Worm (Caenorhabditis elegans) whole organism, late embryonic: ENCODE measurements around the gene F54C8.1.

Experiments
- ama-1 ChIP-seq: fragments of 150-350 bp; optimal IDR thresholded peaks from 2 replicates; lab custom pipeline; 2014
- ceh-22 ChIP-seq: sonication (generic microtip); optimal IDR thresholded peaks from 2 replicates; lab custom pipeline; 2017; ENCODE audit warnings: missing biosample characterization, missing genetic modification characterization
- che-1 ChIP-seq: sonication (generic microtip); optimal IDR thresholded peaks from 2 replicates; lab custom pipeline; 2016; ENCODE audit warnings: mild to moderate bottlenecking, missing genetic modification characterization, missing compliant biosample characterization
- elt-2 ChIP-seq: sonication (generic microtip); optimal IDR thresholded peaks from 2 replicates; lab custom pipeline; 2016; ENCODE audit warnings: missing genetic modification reagents, missing genetic modification characterization, missing compliant biosample characterization
- fax-1 ChIP-seq: sonication (generic microtip); optimal IDR thresholded peaks from 2 replicates; lab custom pipeline; 2016; ENCODE audit warnings: missing genotype, missing genetic modification characterization, missing compliant biosample characterization
- fkh-10 ChIP-seq: fragments of 150-350 bp; optimal IDR thresholded peaks from 2 replicates; lab custom pipeline; 2014; ENCODE audit warnings: missing biosample characterization, missing genetic modification reagents, missing genetic modification characterization
- madf-2 ChIP-seq: sonication (generic microtip); optimal IDR thresholded peaks from 2 replicates; lab custom pipeline; 2017; ENCODE audit warnings: missing genetic modification characterization, missing compliant biosample characterization
- pqm-1 ChIP-seq: sonication (generic microtip); optimal IDR thresholded peaks from 2 replicates; lab custom pipeline; 2016; ENCODE audit warnings: missing genetic modification characterization, missing compliant biosample characterization
- sox-4 ChIP-seq: sonication (generic microtip); optimal IDR thresholded peaks from 2 replicates; lab custom pipeline; 2017; ENCODE audit warnings: mild to moderate bottlenecking, missing genetic modification characterization, inconsistent platforms, missing compliant biosample characterization
- unc-86 ChIP-seq: sonication (generic microtip); optimal IDR thresholded peaks from 2 replicates; lab custom pipeline; 2016; ENCODE audit warnings: missing genetic modification characterization, missing compliant biosample characterization

- TF ChIP-seq fkh-10 (GFP tag; lab: Kevin White, UChicago) (no peak), pqm-1 (tag; lab: Kevin White, UChicago) (no peak), elt-2 (tag; lab: Kevin White, UChicago) (no peak), che-1 (no peak), sox-4 (tag; lab: Kevin White, UChicago) (no peak), madf-2 (tag; lab: Kevin White, UChicago) (no peak), ceh-22 (tag; lab: Kevin White, UChicago) (no peak), unc-86 (tag; lab: Kevin White, UChicago) (no peak), fax-1 (tag; lab: Kevin White, UChicago) (no peak), ama-1 (lab: Kevin White, UChicago) (no peak)
These were observed 26.2 kb upstream of the F54C8.1 start, which contains the start of gene T26G10.3 for ce11 chrIII:9413340-9413739.
